Fruit fly (Drosophila melanogaster) whole organism, embryonic: ENCODE measurements around the gene Gale.

Source experiments
- CG1024 ChIP-seq: fragments of 200-800 bp; sonication (Bioruptor generic); IDR thresholded peaks from 2 replicates; pipeline ENCODE4 v1.3.6; 2022; ENCODE audit warnings: missing biosample characterization, missing genetic modification characterization
- CG10959 ChIP-seq: fragments of 200-800 bp; sonication (Bioruptor generic); IDR thresholded peaks from 2 replicates; pipeline ENCODE4 v1.3.6; 2022; ENCODE audit warnings: missing biosample characterization, missing genetic modification characterization
- CG11093 ChIP-seq: fragments of 200-800 bp; sonication (Bioruptor generic); IDR thresholded peaks from 3 replicates; pipeline ENCODE4 v1.3.6; 2022; ENCODE audit warnings: missing biosample characterization, missing genetic modification characterization
- CG11696 ChIP-seq: fragments of 200-800 bp; sonication (Bioruptor generic); IDR thresholded peaks from 2 replicates; pipeline ENCODE4 v1.3.6; 2022; ENCODE audit warnings: missing biosample characterization, missing genetic modification characterization
- CG12942 ChIP-seq: fragments of 200-800 bp; sonication (Bioruptor generic); optimal IDR thresholded peaks from 3 replicates; lab custom pipeline; 2016; ENCODE audit warnings: missing biosample characterization, missing genetic modification characterization
- CG13296 ChIP-seq: fragments of 200-800 bp; sonication (Bioruptor generic); optimal IDR thresholded peaks from 3 replicates; lab custom pipeline; 2018; ENCODE audit warnings: missing biosample characterization, mild to moderate bottlenecking, missing genetic modification characterization
- CG16779 ChIP-seq: fragments of 200-800 bp; sonication (Bioruptor generic); IDR thresholded peaks from 2 replicates; pipeline ENCODE4 v1.3.6; 2022; ENCODE audit warnings: missing biosample characterization, missing genetic modification characterization
- CG16863 ChIP-seq: fragments of 200-800 bp; sonication (Bioruptor generic); optimal IDR thresholded peaks from 3 replicates; lab custom pipeline; 2016; ENCODE audit warnings: missing biosample characterization, missing genetic modification characterization
- CG17361 ChIP-seq: fragments of 200-800 bp; sonication (Bioruptor generic); IDR thresholded peaks from 3 replicates; pipeline ENCODE4 v1.3.6; 2022; ENCODE audit warnings: missing biosample characterization, missing genetic modification characterization
- CG17612 ChIP-seq: fragments of 200-800 bp; sonication (Bioruptor generic); IDR thresholded peaks from 2 replicates; pipeline ENCODE4 v1.3.6; 2022; ENCODE audit warnings: missing biosample characterization, missing genetic modification characterization
- CG17912 ChIP-seq: fragments of 200-800 bp; sonication (Bioruptor generic); optimal IDR thresholded peaks from 2 replicates; lab custom pipeline; 2018; ENCODE audit warnings: missing biosample characterization, mild to moderate bottlenecking, missing genetic modification characterization
- CG1832 ChIP-seq: fragments of 200-800 bp; sonication (Bioruptor generic); optimal IDR thresholded peaks from 2 replicates; lab custom pipeline; 2017; ENCODE audit warnings: missing biosample characterization, mild to moderate bottlenecking, missing genetic modification characterization, inconsistent platforms
- CG18476 ChIP-seq: fragments of 200-800 bp; sonication (Bioruptor generic); optimal IDR thresholded peaks from 2 replicates; lab custom pipeline; 2016; ENCODE audit warnings: missing biosample characterization, mild to moderate bottlenecking, missing genetic modification characterization
- CG31365 ChIP-seq: fragments of 200-800 bp; sonication (Bioruptor generic); optimal IDR thresholded peaks from 2 replicates; lab custom pipeline; 2018; ENCODE audit warnings: missing biosample characterization, mild to moderate bottlenecking, missing genetic modification characterization
- CG3838 ChIP-seq: fragments of 200-800 bp; sonication (Bioruptor generic); optimal IDR thresholded peaks from 3 replicates; lab custom pipeline; 2016; ENCODE audit warnings: missing biosample characterization, missing genetic modification characterization
- CG7357 ChIP-seq: fragments of 200-800 bp; sonication (Bioruptor generic); IDR thresholded peaks from 3 replicates; pipeline ENCODE4 v1.3.6; 2022; ENCODE audit warnings: missing biosample characterization, missing genetic modification characterization
- CG7963 ChIP-seq: fragments of 200-800 bp; sonication (Bioruptor generic); IDR thresholded peaks from 3 replicates; pipeline ENCODE4 v1.3.6; 2022; ENCODE audit warnings: missing biosample characterization, missing genetic modification characterization; ENCODE audit not compliant: partially characterized antibody
- Chrac-16 ChIP-seq: fragments of 200-800 bp; sonication (Bioruptor generic); optimal IDR thresholded peaks from 3 replicates; lab custom pipeline; 2016; ENCODE audit warnings: missing biosample characterization, missing genetic modification characterization
- D19B ChIP-seq: fragments of 200-800 bp; sonication (Bioruptor generic); optimal IDR thresholded peaks from 2 replicates; lab custom pipeline; 2017; ENCODE audit warnings: missing biosample characterization, mild to moderate bottlenecking, missing genetic modification characterization
- Dip3 ChIP-seq: fragments of 200-800 bp; sonication (Bioruptor generic); optimal IDR thresholded peaks from 3 replicates; lab custom pipeline; 2016; ENCODE audit warnings: missing biosample characterization, missing genetic modification characterization
- Drgx ChIP-seq: fragments of 200-800 bp; sonication (Bioruptor generic); IDR thresholded peaks from 2 replicates; pipeline ENCODE4 v1.3.6; 2022; ENCODE audit warnings: missing biosample characterization, missing genetic modification characterization
- E2f1 ChIP-seq: fragments of 200-800 bp; sonication (Bioruptor generic); IDR thresholded peaks from 2 replicates; pipeline ENCODE4 v1.3.6; 2022; ENCODE audit warnings: missing biosample characterization, missing genetic modification characterization
- Ets65A ChIP-seq: fragments of 200-800 bp; sonication (Bioruptor generic); peaks from one replicate; lab custom pipeline; 2016; ENCODE audit warnings: missing biosample characterization, missing genetic modification characterization
- H2.0 ChIP-seq: fragments of 200-800 bp; sonication (Bioruptor generic); IDR thresholded peaks from 2 replicates; pipeline ENCODE4 v1.3.6; 2022; ENCODE audit warnings: missing biosample characterization, missing genetic modification characterization
- Lhr ChIP-seq: fragments of 200-800 bp; sonication (Bioruptor generic); optimal IDR thresholded peaks from 3 replicates; lab custom pipeline; 2017; ENCODE audit warnings: mild to moderate bottlenecking, missing biosample characterization, missing genetic modification reagents, missing genetic modification characterization
- MBD-R2 ChIP-seq: fragments of 200-800 bp; sonication (Bioruptor generic); IDR thresholded peaks from 2 replicates; pipeline ENCODE4 v1.3.6; 2022; ENCODE audit warnings: missing biosample characterization, missing genetic modification characterization
- Mes4 ChIP-seq: fragments of 200-800 bp; sonication (Bioruptor generic); optimal IDR thresholded peaks from 2 replicates; lab custom pipeline; 2016; ENCODE audit warnings: missing biosample characterization, missing genetic modification characterization
- NFAT ChIP-seq: fragments of 200-800 bp; sonication (Bioruptor generic); IDR thresholded peaks from 2 replicates; pipeline ENCODE4 v1.3.6; 2022; ENCODE audit warnings: missing biosample characterization, missing genetic modification characterization
- Oaz ChIP-seq: fragments of 200-800 bp; sonication (Bioruptor generic); IDR thresholded peaks from 2 replicates; pipeline ENCODE4 v1.3.6; 2022; ENCODE audit warnings: missing biosample characterization, missing genetic modification characterization
- Rx ChIP-seq: fragments of 200-800 bp; sonication (Bioruptor generic); IDR thresholded peaks from 2 replicates; pipeline ENCODE4 v1.3.6; 2022; ENCODE audit warnings: missing biosample characterization, missing genetic modification characterization
- Sry-β ChIP-seq: fragments of 200-800 bp; sonication (Bioruptor generic); optimal IDR thresholded peaks from 2 replicates; lab custom pipeline; 2018; ENCODE audit warnings: missing biosample characterization, mild to moderate bottlenecking, missing genetic modification characterization, moderate library complexity
- Usf ChIP-seq: fragments of 200-800 bp; sonication (Bioruptor generic); optimal IDR thresholded peaks from 2 replicates; lab custom pipeline; 2017; ENCODE audit warnings: missing genotype, missing biosample characterization, missing genetic modification characterization
- cad ChIP-seq: fragments of >200 bp; optimal IDR thresholded peaks from 2 replicates; lab custom pipeline; 2017; ENCODE audit warnings: missing biosample characterization, missing genetic modification characterization
- cato ChIP-seq: fragments of 200-800 bp; sonication (Bioruptor generic); optimal IDR thresholded peaks from 2 replicates; lab custom pipeline; 2016; ENCODE audit warnings: missing biosample characterization, missing genetic modification characterization, borderline replicate concordance
- caup ChIP-seq: fragments of 200-800 bp; sonication (Bioruptor generic); optimal IDR thresholded peaks from 3 replicates; lab custom pipeline; 2017; ENCODE audit warnings: missing biosample characterization, mild to moderate bottlenecking, missing genetic modification characterization, moderate library complexity; ENCODE audit not compliant: severe bottlenecking
- chn ChIP-seq: fragments of 200-800 bp; sonication (Bioruptor generic); optimal IDR thresholded peaks from 2 replicates; lab custom pipeline; 2016; ENCODE audit warnings: missing biosample characterization, missing genetic modification characterization
- gcm ChIP-seq: fragments of 200-800 bp; sonication (Bioruptor generic); optimal IDR thresholded peaks from 2 replicates; lab custom pipeline; 2019; ENCODE audit warnings: missing biosample characterization, mild to moderate bottlenecking, missing genetic modification characterization, moderate library complexity
- gfzf ChIP-seq: fragments of 200-800 bp; sonication (Bioruptor generic); optimal IDR thresholded peaks from 2 replicates; lab custom pipeline; 2016; ENCODE audit warnings: missing biosample characterization, mild to moderate bottlenecking, missing genetic modification characterization, moderate library complexity
- ham ChIP-seq: fragments of 200-800 bp; sonication (Bioruptor generic); IDR thresholded peaks from 2 replicates; pipeline ENCODE4 v1.3.6; 2022; ENCODE audit warnings: missing biosample characterization, missing genetic modification characterization
- jing ChIP-seq: fragments of 200-800 bp; sonication (Bioruptor generic); optimal IDR thresholded peaks from 2 replicates; lab custom pipeline; 2018; ENCODE audit warnings: missing biosample characterization, mild to moderate bottlenecking, missing genetic modification characterization
- nerfin-1 ChIP-seq: fragments of 200-800 bp; sonication (Bioruptor generic); optimal IDR thresholded peaks from 3 replicates; lab custom pipeline; 2019; ENCODE audit warnings: missing biosample characterization, mild to moderate bottlenecking, missing genetic modification characterization, moderate library complexity
- org-1 ChIP-seq: fragments of 200-800 bp; sonication (Bioruptor generic); optimal IDR thresholded peaks from 2 replicates; lab custom pipeline; 2017; ENCODE audit warnings: missing biosample characterization, missing genetic modification characterization
- pho ChIP-seq: fragments of 200-800 bp; sonication (Bioruptor generic); optimal IDR thresholded peaks from 2 replicates; lab custom pipeline; 2016; ENCODE audit warnings: missing biosample characterization, missing genetic modification characterization
- repo ChIP-seq: fragments of 200-800 bp; sonication (Bioruptor generic); optimal IDR thresholded peaks from 2 replicates; lab custom pipeline; 2016; ENCODE audit warnings: missing biosample characterization, missing genetic modification characterization
- sr ChIP-seq: fragments of 200-800 bp; sonication (Bioruptor generic); IDR thresholded peaks from 3 replicates; pipeline ENCODE4 v1.3.6; 2022; ENCODE audit warnings: missing biosample characterization, missing genetic modification characterization
- ssp ChIP-seq: fragments of 200-800 bp; sonication (Bioruptor generic); IDR thresholded peaks from 2 replicates; pipeline ENCODE4 v1.3.6; 2022; ENCODE audit warnings: missing biosample characterization, missing genetic modification characterization
- tin ChIP-seq: fragments of 200-800 bp; sonication (Bioruptor generic); optimal IDR thresholded peaks from 3 replicates; lab custom pipeline; 2016; ENCODE audit warnings: missing biosample characterization, missing genetic modification characterization
- trh ChIP-seq: fragments of 200-800 bp; sonication (Bioruptor generic); optimal IDR thresholded peaks from 2 replicates; lab custom pipeline; 2016; ENCODE audit warnings: missing biosample characterization, missing genetic modification characterization
- ttk ChIP-seq: fragments of 200-800 bp; sonication (Bioruptor generic); IDR thresholded peaks from 2 replicates; pipeline ENCODE4 v2.1.2; 2022; ENCODE audit warnings: missing biosample characterization, missing genetic modification characterization
- wek ChIP-seq: fragments of 200-800 bp; sonication (Bioruptor generic); optimal IDR thresholded peaks from 3 replicates; lab custom pipeline; 2018; ENCODE audit warnings: missing biosample characterization, mild to moderate bottlenecking, missing genetic modification characterization, moderate library complexity
- zen ChIP-seq: fragments of 200-800 bp; sonication (Bioruptor generic); optimal IDR thresholded peaks from 3 replicates; lab custom pipeline; 2018; ENCODE audit warnings: missing biosample characterization, mild to moderate bottlenecking, missing genetic modification characterization, moderate library complexity

The Gale gene

DNA sequence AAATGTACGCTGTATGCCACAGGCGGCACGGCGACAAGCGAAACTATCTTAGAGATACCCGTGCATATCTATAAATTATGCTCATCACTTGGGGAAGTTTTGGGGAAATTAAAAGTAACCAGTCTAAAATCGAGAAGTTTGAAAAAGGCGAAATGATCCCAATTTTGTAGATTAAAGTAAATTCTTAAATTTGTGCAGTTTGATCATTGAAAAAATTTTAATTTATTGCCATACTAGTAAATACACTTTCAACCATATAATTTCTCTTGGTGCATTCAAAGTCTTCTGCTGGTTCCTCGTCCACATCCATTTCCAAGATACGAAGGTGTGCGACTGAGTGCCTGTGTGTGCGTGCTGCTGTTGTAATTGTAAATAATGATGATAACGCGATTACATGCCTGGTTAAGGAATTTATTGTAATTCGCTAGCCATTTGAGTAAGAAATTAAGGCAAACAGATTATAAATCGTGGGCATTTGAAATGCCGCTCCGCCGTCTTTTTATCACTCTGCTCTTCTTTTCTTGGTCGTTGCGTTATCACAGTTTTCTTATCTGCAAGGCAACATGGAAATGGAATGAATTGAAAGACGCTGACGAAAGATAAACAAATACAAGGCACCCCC is 32.8 kb upstream of the Gale start (continued):
- peak; percentile 72 for TF ChIP-seq repo (GFP tag; lab: Kevin White, UChicago)
- peak; percentile 78 for TF ChIP-seq cato
- TF ChIP-seq gfzf (GFP tag; lab: Kevin White, UChicago), result peak; percentile 2
- no peak for TF ChIP-seq CG1832 (GFP tag; lab: Kevin White, UChicago)
- TF ChIP-seq CG17912 (GFP tag; lab: Kevin White, UChicago), result no peak
- TF ChIP-seq D19B (GFP tag; lab: Kevin White, UChicago), result peak; percentile 60
- TF ChIP-seq H2.0 (GFP tag; lab: Robert Waterston, UW), result peak; percentile 85
- peak; percentile 13 for TF ChIP-seq Usf (GFP tag; lab: Kevin White, UChicago)
- peak; percentile 79 for TF ChIP-seq CG11696 (GFP tag; lab: Robert Waterston, UW)
- TF ChIP-seq Dip3 (GFP tag; lab: Kevin White, UChicago), result peak; percentile 46
- no peak for TF ChIP-seq NFAT (GFP tag; lab: Robert Waterston, UW)
- peak; percentile 92 for TF ChIP-seq ttk (GFP tag; lab: Robert Waterston, UW)
- TF ChIP-seq ham (GFP tag; lab: Robert Waterston, UW), result peak; percentile 59; the same call in 1 of the 2 replicates
- TF ChIP-seq CG3838 (GFP tag; lab: Kevin White, UChicago), result peak; percentile 78
- TF ChIP-seq Chrac-16 (GFP tag; lab: Kevin White, UChicago), result peak; percentile 83
- TF ChIP-seq CG17361, result peak; percentile 91
- TF ChIP-seq org-1 (GFP tag; lab: Kevin White, UChicago), result peak; percentile 78
- peak; percentile 74 for TF ChIP-seq CG1024
- TF ChIP-seq CG7357 (GFP tag; lab: Robert Waterston, UW), result peak; percentile 72
- peak; percentile 68 for TF ChIP-seq nerfin-1
- peak; percentile 72 for TF ChIP-seq chn (GFP tag; lab: Kevin White, UChicago)
- TF ChIP-seq CG7963 (GFP tag; lab: Robert Waterston, UW), result no peak
- no peak for TF ChIP-seq CG16779 (GFP tag; lab: Robert Waterston, UW)
- TF ChIP-seq Lhr, result peak; percentile 64
- TF ChIP-seq Ets65A (GFP tag; lab: Kevin White, UChicago), result peak; percentile 95
- TF ChIP-seq gcm, result peak; percentile 89
- TF ChIP-seq sr (GFP tag; lab: Robert Waterston, UW), result 0 out of 3 replicates have a peak, but pooled peaks have one; percentile 20
- peak; percentile 84 for TF ChIP-seq E2f1 (GFP tag; lab: Robert Waterston, UW)
- 0 out of 2 replicates have a peak, but pooled peaks have one; percentile 37 for TF ChIP-seq CG17612 (GFP tag; lab: Robert Waterston, UW)
- peak; percentile 87 for TF ChIP-seq CG18476 (GFP tag; lab: Kevin White, UChicago)
- peak; percentile 82 for TF ChIP-seq zen (tag; lab: Kevin White, UChicago)
- peak; percentile 77 for TF ChIP-seq CG10959 (GFP tag; lab: Robert Waterston, UW)
- TF ChIP-seq Drgx (GFP tag; lab: Robert Waterston, UW), result peak; percentile 81
- peak; percentile 78 for TF ChIP-seq Oaz (GFP tag; lab: Robert Waterston, UW)
- TF ChIP-seq CG13296 (GFP tag; lab: Kevin White, UChicago), result peak; percentile 77
- TF ChIP-seq CG16863 (GFP tag; lab: Kevin White, UChicago), result peak; percentile 89
- peak; percentile 26; the same call in 1 of the 2 replicates for TF ChIP-seq MBD-R2 (GFP tag; lab: Robert Waterston, UW)
- TF ChIP-seq CG11093 (GFP tag; lab: Robert Waterston, UW), result peak; percentile 84
- TF ChIP-seq caup, result peak; percentile 67
- TF ChIP-seq Rx (GFP tag; lab: Robert Waterston, UW), result peak; percentile 60
- TF ChIP-seq ssp (GFP tag; lab: Robert Waterston, UW), result peak; percentile 77
- TF ChIP-seq cad, result no peak
- TF ChIP-seq jing (GFP tag; lab: Kevin White, UChicago), result peak; percentile 79
- TF ChIP-seq Sry-β (GFP tag; lab: Kevin White, UChicago), result peak; percentile 63
- TF ChIP-seq tin (GFP tag; lab: Kevin White, UChicago), result peak; percentile 83
- TF ChIP-seq trh, result peak; percentile 77
- TF ChIP-seq wek, result peak; percentile 26
- TF ChIP-seq CG31365 (tag; lab: Kevin White, UChicago), result peak; percentile 49
- peak; percentile 81 for TF ChIP-seq Mes4 (GFP tag; lab: Kevin White, UChicago)
- peak; percentile 69 for TF ChIP-seq pho (GFP tag; lab: Kevin White, UChicago)
- TF ChIP-seq CG12942, result peak; percentile 79
